Fruit fly (Drosophila melanogaster) Kc167 (cell line): Measurements from ENCODE around the gene Ilp4.

Experiments used
- Myc ChIP-seq: fragments of >200 bp; optimal IDR thresholded peaks from 2 replicates; lab custom pipeline; 2017; ENCODE audit warnings: missing external identifiers
- Sin3A ChIP-seq: fragments of >200 bp; optimal IDR thresholded peaks from 2 replicates; lab custom pipeline; 2018; ENCODE audit warnings: missing external identifiers
- h ChIP-seq: fragments of >200 bp; optimal IDR thresholded peaks from 3 replicates; lab custom pipeline; 2018; ENCODE audit warnings: missing external identifiers
- psq ChIP-seq: fragments of >200 bp; optimal IDR thresholded peaks from 2 replicates; lab custom pipeline; 2017; ENCODE audit warnings: missing external identifiers
- ttk ChIP-seq: sonication (Bioruptor generic); optimal IDR thresholded peaks from 2 replicates; lab custom pipeline; 2017; ENCODE audit warnings: missing external identifiers

- TF ChIP-seq psq (lab: Kevin White, UChicago): no peak
- TF ChIP-seq Myc: no peak
- no peak for TF ChIP-seq Sin3A
- no peak for TF ChIP-seq ttk
- no peak for TF ChIP-seq h (lab: Kevin White, UChicago)
Observed at dm6 chr3L:9764915-9765709, 39.0 kb downstream of the Ilp4 start.
